Worm (Caenorhabditis elegans): Measurements from ENCODE around the gene arr-1.

The arr-1 gene

DNA sequence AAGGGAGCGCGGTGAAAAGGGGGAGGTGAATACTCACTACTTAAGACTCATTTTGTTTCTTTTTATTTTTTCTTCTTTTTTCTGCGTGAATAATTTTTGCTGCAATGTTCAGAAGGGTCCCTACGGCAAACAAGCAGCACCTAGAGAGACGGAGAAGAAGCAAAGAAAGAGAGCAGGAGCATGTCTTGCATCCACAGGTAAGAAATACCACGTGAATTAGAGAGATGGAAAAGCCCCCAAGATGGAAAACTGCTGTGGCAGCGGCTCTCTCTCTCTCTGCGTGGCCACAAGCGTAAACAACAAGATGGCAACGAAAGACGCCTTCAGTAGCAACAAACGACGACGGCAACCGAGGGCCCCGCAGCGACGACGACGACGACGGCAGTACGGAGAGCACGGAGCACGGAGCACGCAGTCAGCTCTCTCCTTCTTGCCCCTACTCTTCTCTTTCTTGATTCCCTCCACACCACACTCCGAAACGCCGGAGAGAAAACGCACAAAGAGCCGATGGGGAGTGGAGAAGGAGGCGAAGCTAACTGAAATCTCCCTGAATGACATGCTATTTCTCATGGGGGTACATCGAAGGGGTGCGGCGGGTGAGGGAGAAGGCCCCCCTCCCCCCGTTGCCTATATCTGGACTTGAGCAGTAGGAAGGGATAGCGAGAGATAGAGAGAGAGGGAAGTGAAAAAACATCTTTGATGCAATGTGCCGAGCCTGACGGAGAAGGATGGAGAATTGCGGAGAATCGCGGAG is 42.2 kb downstream of the arr-1 start (continued):
- TF ChIP-seq F37D6.2 (tag; optimal IDR thresholded peaks at IDR 0.05) (peak; percentile 82), F49E8.2 (tag; optimal IDR thresholded peaks at IDR 0.05; ENCODE audit: borderline replicate concordance) (no peak), D1046.2 (GFP tag; IDR thresholded peaks at IDR 0.05) (no peak), F26F4.8 (GFP tag; conservative IDR thresholded peaks at IDR 0.05) (no peak), lim-7 (GFP tag; IDR thresholded peaks at IDR 0.05) (no peak), daf-12 (tag; optimal IDR thresholded peaks at IDR 0.05) (no peak), pha-4 (GFP tag; IDR thresholded peaks at IDR 0.05) (no peak), pha-4 (tag; optimal IDR thresholded peaks at IDR 0.05) (no peak), ceh-82 (tag; optimal IDR thresholded peaks at IDR 0.05) (no peak), nhr-11 (tag; optimal IDR thresholded peaks at IDR 0.05) (peak; percentile 47), unc-130 (GFP tag; optimal IDR thresholded peaks at IDR 0.05) (no peak), nhr-77 (tag; optimal IDR thresholded peaks at IDR 0.05) (no peak), madf-5 (GFP tag; IDR thresholded peaks at IDR 0.05) (no peak), lin-15B (tag; optimal IDR thresholded peaks at IDR 0.05) (no peak), unc-39 (tag; optimal IDR thresholded peaks at IDR 0.05) (no peak), lin-13 (GFP tag; optimal IDR thresholded peaks at IDR 0.05) (no peak), skn-1 (tag; optimal IDR thresholded peaks at IDR 0.05) (no peak), pqm-1 (tag; optimal IDR thresholded peaks at IDR 0.05) (no peak), zip-2 (tag; optimal IDR thresholded peaks at IDR 0.05) (no peak), Y5F2A.4 (GFP tag; optimal IDR thresholded peaks at IDR 0.05) (no peak), php-3 (GFP tag; IDR thresholded peaks at IDR 0.05) (no peak), nhr-42 (GFP tag; IDR thresholded peaks at IDR 0.05) (no peak), zfp-3 (GFP tag; conservative IDR thresholded peaks at IDR 0.05) (no peak), nhr-76 (tag; optimal IDR thresholded peaks at IDR 0.05) (no peak), nhr-6 (tag; optimal IDR thresholded peaks at IDR 0.05) (no peak), fkh-10 (GFP tag; optimal IDR thresholded peaks at IDR 0.05) (peak; percentile 49), daf-16 (GFP tag; optimal IDR thresholded peaks at IDR 0.05) (peak in 1 of 2 experiments; percentile 14), daf-16 (tag; optimal IDR thresholded peaks at IDR 0.05) (no peak), snpc-4 (tag; optimal IDR thresholded peaks at IDR 0.05) (no peak), ceh-28 (tag; optimal IDR thresholded peaks at IDR 0.05) (no peak), Y105C5A.15 (GFP tag; IDR thresholded peaks at IDR 0.05) (no peak), rbr-2 (tag; optimal IDR thresholded peaks at IDR 0.05) (peak; percentile 88), gei-8 (GFP tag; optimal IDR thresholded peaks at IDR 0.05) (no peak), lin-29 (GFP tag; IDR thresholded peaks at IDR 0.05) (no peak), hmg-1.1 (GFP tag; IDR thresholded peaks at IDR 0.05) (peak; percentile 85), aha-1 (tag) (peak; percentile 83), lin-1 (GFP tag; IDR thresholded peaks at IDR 0.05) (no peak), lsy-2 (tag; optimal IDR thresholded peaks at IDR 0.05) (peak in 1 of 2 experiments; percentile 62), nhr-10 (tag; optimal IDR thresholded peaks at IDR 0.05) (no peak), unc-62 (GFP tag; optimal IDR thresholded peaks at IDR 0.05 in 1 of 2) (peak in 1 of 2 experiments; percentile 99), unc-62 (tag; optimal IDR thresholded peaks at IDR 0.05) (no peak), madf-9 (GFP tag; conservative IDR thresholded peaks at IDR 0.05) (no peak), nhr-111 (GFP tag; optimal IDR thresholded peaks at IDR 0.05) (no peak), ZK546.5 (tag; optimal IDR thresholded peaks at IDR 0.05) (no peak), mdl-1 (tag; optimal IDR thresholded peaks at IDR 0.05) (peak in 1 of 2 experiments; percentile 27), ceh-44 (GFP tag; IDR thresholded peaks at IDR 0.05) (no peak), snpc-1.2 (GFP tag; IDR thresholded peaks at IDR 0.05) (no peak), Y48G9A.11 (GFP tag; IDR thresholded peaks at IDR 0.05) (no peak), lin-39 (tag; optimal IDR thresholded peaks at IDR 0.05) (no peak), hif-1 (tag; optimal IDR thresholded peaks at IDR 0.05) (peak in 1 of 2 experiments; percentile 34), ceh-32 (tag; optimal IDR thresholded peaks at IDR 0.05; ENCODE audit: poor library complexity) (peak; percentile 30), zip-11 (GFP tag; IDR thresholded peaks at IDR 0.05) (no peak)
